Worm (Caenorhabditis elegans) whole organism, L4/young adult: ENCODE data around the gene hum-5.

Experiments
- W03F9.2 ChIP-seq: fragments of 150-350 bp; optimal IDR thresholded peaks from 2 replicates; lab custom pipeline; 2014; ENCODE audit warnings: missing biosample characterization, missing genetic modification characterization
- dao-5 ChIP-seq: sonication (generic microtip); optimal IDR thresholded peaks from 2 replicates; lab custom pipeline; 2016; ENCODE audit warnings: missing genotype, missing genetic modification characterization, moderate library complexity, missing compliant biosample characterization
- him-1 ChIP-seq: sonication (generic microtip); optimal IDR thresholded peaks from 2 replicates; lab custom pipeline; 2016; ENCODE audit warnings: missing genotype, missing genetic modification reagents, missing genetic modification characterization, missing compliant biosample characterization

ce11 chrIII:4021866-4022265 is 14.8 kb downstream of the hum-5 start, which contains the start of gene tftc-5:
- no peak for TF ChIP-seq W03F9.2 (tag; lab: Kevin White, UChicago)
- TF ChIP-seq him-1 (tag; lab: Kevin White, UChicago) = no peak
- TF ChIP-seq dao-5 (tag; lab: Kevin White, UChicago) = no peak
